Fruit fly (Drosophila melanogaster): Measurements from ENCODE around the gene nac.

Gene nac

dm6 chr3R:8333768-8334470 is 30.1 kb upstream of the nac start, which contains the start of gene Poxm (continued):
- TF ChIP-seq CG6276 (GFP tag; optimal IDR thresholded peaks at IDR 0.05) (peak; percentile 97), CG11902 (GFP tag; optimal IDR thresholded peaks at IDR 0.05) (peak; percentile 99), CG3032 (tag; optimal IDR thresholded peaks at IDR 0.05) (peak; percentile 98), esn (GFP tag; optimal IDR thresholded peaks at IDR 0.05) (peak; percentile 94), CG10669 (GFP tag; optimal IDR thresholded peaks at IDR 0.05) (peak; percentile 95), acj6 (GFP tag; optimal IDR thresholded peaks at IDR 0.05) (peak; percentile 97), Hr39 (GFP tag; optimal IDR thresholded peaks at IDR 0.05) (peak; percentile 84), CG7368 (GFP tag; optimal IDR thresholded peaks at IDR 0.05) (peak; percentile 93), Sox15 (GFP tag; optimal IDR thresholded peaks at IDR 0.05) (peak; percentile 95), svp (GFP tag) (peak; percentile 96), Gug (GFP tag; IDR thresholded peaks at IDR 0.05) (peak; percentile 92), CG10631 (GFP tag; optimal IDR thresholded peaks at IDR 0.05) (peak; percentile 97), Eip78C (GFP tag) (peak; percentile 99), lz (GFP tag; optimal IDR thresholded peaks at IDR 0.05) (peak; percentile 95), CG31627 (GFP tag; optimal IDR thresholded peaks at IDR 0.05) (peak; percentile 90), dsx (GFP tag; optimal IDR thresholded peaks at IDR 0.05; ENCODE audit: poor library complexity, severe bottlenecking) (peak; percentile 95), achi (GFP tag; optimal IDR thresholded peaks at IDR 0.05) (peak; percentile 96), Sox14 (GFP tag; optimal IDR thresholded peaks at IDR 0.05) (peak; percentile 93), fd59A (GFP tag; optimal IDR thresholded peaks at IDR 0.05) (peak; percentile 96), spab (GFP tag; optimal IDR thresholded peaks at IDR 0.05) (peak; percentile 95), CG8119 (GFP tag; IDR thresholded peaks at IDR 0.05) (peak; percentile 97), CG6808 (GFP tag; optimal IDR thresholded peaks at IDR 0.05) (peak; percentile 97), pdm3 (GFP tag; optimal IDR thresholded peaks at IDR 0.05) (peak; percentile 96), CG4318 (GFP tag; optimal IDR thresholded peaks at IDR 0.05) (peak; percentile 98), CG1621 (tag; optimal IDR thresholded peaks at IDR 0.05) (peak; percentile 76), Eip75B (GFP tag; optimal IDR thresholded peaks at IDR 0.05) (peak; percentile 90), Lpt (GFP tag; optimal IDR thresholded peaks at IDR 0.05) (peak; percentile 96), net (GFP tag; optimal IDR thresholded peaks at IDR 0.05) (peak; percentile 95), cyc (GFP tag; optimal IDR thresholded peaks at IDR 0.05) (peak; percentile 93), CG8632 (GFP tag; optimal IDR thresholded peaks at IDR 0.05) (peak; percentile 94), CG32006 (GFP tag; optimal IDR thresholded peaks at IDR 0.05) (peak; percentile 99), dac (GFP tag; optimal IDR thresholded peaks at IDR 0.05) (peak; percentile 95), ss (GFP tag; optimal IDR thresholded peaks at IDR 0.05) (peak; percentile 93 to 97), OdsH (GFP tag; optimal IDR thresholded peaks at IDR 0.05) (peak; percentile 98)

DNA sequence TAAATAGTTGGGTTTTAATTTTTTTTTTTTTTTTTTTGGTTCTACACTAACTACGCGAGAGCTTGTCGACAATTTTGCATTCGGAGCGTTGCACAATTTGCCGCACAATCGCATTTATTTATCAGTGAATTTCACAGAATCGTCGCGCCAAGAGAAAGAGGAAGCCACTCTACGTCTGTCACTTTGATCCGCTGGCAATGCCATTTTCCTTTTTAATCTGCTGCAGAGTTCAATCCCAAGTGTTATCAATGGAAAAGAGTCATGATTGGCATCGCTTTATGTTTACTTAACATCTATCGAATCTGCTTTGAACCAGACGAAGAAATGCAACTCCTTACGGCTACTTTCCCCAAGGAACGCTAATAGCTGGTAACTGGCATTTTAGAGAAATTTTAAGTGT is 25.8 kb upstream of the nac start:
- TF ChIP-seq dsx (GFP tag; optimal IDR thresholded peaks at IDR 0.05; ENCODE audit: poor library complexity, severe bottlenecking): peak; percentile 54
- no peak for TF ChIP-seq CG8632 (GFP tag; optimal IDR thresholded peaks at IDR 0.05)
- peak; percentile 99 for TF ChIP-seq svp (GFP tag)

dm6 chr3R:8327967-8328789 is 24.4 kb upstream of the nac start:
- peak; percentile 62 for TF ChIP-seq svp (GFP tag)
- no peak for TF ChIP-seq Hr4 (GFP tag; optimal IDR thresholded peaks at IDR 0.05)
- peak; percentile 93 for TF ChIP-seq dsx (GFP tag; optimal IDR thresholded peaks at IDR 0.05; ENCODE audit: poor library complexity, severe bottlenecking)

Measured in whole organism, prepupa.